Worm (Caenorhabditis elegans) whole organism, L1 larva: ENCODE results near the gene dnj-19.

Experiments
- aly-2 ChIP-seq: fragments of 150-350 bp; optimal IDR thresholded peaks from 2 replicates; lab custom pipeline; 2014; ENCODE audit warnings: missing biosample characterization, missing genetic modification characterization
- ama-1 ChIP-seq: fragments of 150-350 bp; optimal IDR thresholded peaks from 2 replicates; lab custom pipeline; 2014
- ceh-63 ChIP-seq: fragments of 200-800 bp; sonication (Bioruptor generic); optimal IDR thresholded peaks from 2 replicates; lab custom pipeline; 2018; ENCODE audit warnings: mild to moderate bottlenecking, missing genetic modification characterization, missing compliant biosample characterization
- dsc-1 ChIP-seq: sonication (generic microtip); optimal IDR thresholded peaks from 2 replicates; lab custom pipeline; 2016; ENCODE audit warnings: mild to moderate bottlenecking, missing genetic modification characterization, missing compliant biosample characterization
- egl-27 ChIP-seq, 2 experiments: fragments of 150-350 bp in 1 of 2; sonication (generic microtip); optimal IDR thresholded peaks; 3 replicates each; lab custom pipeline; 2017 to 2018; ENCODE audit warnings: missing biosample characterization in 2 of 2, missing genetic modification characterization in 2 of 2, missing genetic modification reagents in 2 of 2
- elt-2 ChIP-seq: sonication (generic microtip); optimal IDR thresholded peaks from 2 replicates; lab custom pipeline; 2016; ENCODE audit warnings: missing genetic modification characterization, mild to moderate bottlenecking, inconsistent platforms, missing compliant biosample characterization, missing genetic modification reagents
- elt-3 ChIP-seq, 6 experiments: fragments of 150-350 bp in 1 of 6; sonication (generic microtip); optimal IDR thresholded peaks; 2 replicates each; lab custom pipeline; 2017 to 2018; ENCODE audit warnings: missing biosample characterization in 6 of 6, missing genetic modification characterization in 6 of 6, inconsistent platforms in 1 of 6
- ets-5 ChIP-seq: fragments of 200-800 bp; sonication (Bioruptor generic); IDR thresholded peaks from 2 replicates; pipeline ENCODE4 v1.3.6; 2022; ENCODE audit warnings: missing genetic modification characterization, missing compliant biosample characterization
- fkh-10 ChIP-seq: sonication (generic microtip); optimal IDR thresholded peaks from 2 replicates; lab custom pipeline; 2017; ENCODE audit warnings: missing biosample characterization, missing genetic modification reagents, missing genetic modification characterization
- fkh-4 ChIP-seq: sonication (generic microtip); optimal IDR thresholded peaks from 2 replicates; lab custom pipeline; 2016; ENCODE audit warnings: missing compliant biosample characterization, missing genetic modification characterization, borderline replicate concordance
- fos-1 ChIP-seq: fragments of 150-350 bp; optimal IDR thresholded peaks from 2 replicates; lab custom pipeline; 2014; ENCODE audit warnings: missing biosample characterization, missing genetic modification characterization
- grh-1 ChIP-seq: fragments of 200-800 bp; sonication (Bioruptor generic); IDR thresholded peaks from 2 replicates; pipeline ENCODE4 v1.3.6; 2022; ENCODE audit warnings: missing genetic modification reagents, missing genetic modification characterization, missing compliant biosample characterization
- irx-1 ChIP-seq: sonication (generic microtip); optimal IDR thresholded peaks from 2 replicates; lab custom pipeline; 2016; ENCODE audit warnings: missing genetic modification characterization, missing compliant biosample characterization
- isw-1 ChIP-seq: fragments of 200-800 bp; sonication (Bioruptor generic); IDR thresholded peaks from 2 replicates; pipeline ENCODE4 v1.3.6; 2022; ENCODE audit warnings: missing genetic modification characterization, missing compliant biosample characterization
- jun-1 ChIP-seq: fragments of 150-350 bp; optimal IDR thresholded peaks from 2 replicates; lab custom pipeline; 2014; ENCODE audit warnings: missing biosample characterization, missing genetic modification reagents, missing genetic modification characterization
- lin-13 ChIP-seq: fragments of 150-350 bp; optimal IDR thresholded peaks from 2 replicates; lab custom pipeline; 2014; ENCODE audit warnings: missing biosample characterization, missing genetic modification reagents, missing genetic modification characterization
- lin-15B ChIP-seq: fragments of 150-350 bp; sonication (generic microtip); optimal IDR thresholded peaks from 3 replicates; lab custom pipeline; 2014; ENCODE audit warnings: missing biosample characterization, missing genetic modification characterization
- lin-35 ChIP-seq, 2 experiments: fragments of 150-350 bp; optimal IDR thresholded peaks; 2 replicates each; lab custom pipeline; 2014; ENCODE audit warnings: missing biosample characterization in 2 of 2, missing genetic modification characterization in 2 of 2, missing genetic modification reagents in 2 of 2
- mdl-1 ChIP-seq, 2 experiments: fragments of 150-350 bp; optimal IDR thresholded peaks; 2 replicates each; lab custom pipeline; 2014 to 2017; ENCODE audit warnings: missing biosample characterization in 2 of 2, missing genetic modification characterization in 2 of 2, inconsistent platforms in 1 of 2
- nhr-11 ChIP-seq: fragments of 150-350 bp; optimal IDR thresholded peaks from 2 replicates; lab custom pipeline; 2014; ENCODE audit warnings: missing biosample characterization, missing genetic modification characterization
- nhr-20 ChIP-seq: sonication (generic microtip); optimal IDR thresholded peaks from 2 replicates; lab custom pipeline; 2016; ENCODE audit warnings: mild to moderate bottlenecking, missing genetic modification characterization, missing compliant biosample characterization
- nhr-237 ChIP-seq: fragments of 150-350 bp; optimal IDR thresholded peaks from 2 replicates; lab custom pipeline; 2014; ENCODE audit warnings: missing biosample characterization, missing genetic modification characterization
- nhr-76 ChIP-seq: sonication (generic microtip); optimal IDR thresholded peaks from 2 replicates; lab custom pipeline; 2017; ENCODE audit warnings: missing biosample characterization, missing genetic modification characterization
- nhr-77 ChIP-seq: fragments of 150-350 bp; optimal IDR thresholded peaks from 2 replicates; lab custom pipeline; 2014; ENCODE audit warnings: missing biosample characterization, missing genetic modification characterization
- nhr-85 ChIP-seq: sonication (generic microtip); peaks from one replicate; lab custom pipeline; 2016; ENCODE audit warnings: missing genetic modification characterization, inconsistent platforms, missing compliant biosample characterization
- pqm-1 ChIP-seq: sonication (generic microtip); optimal IDR thresholded peaks from 3 replicates; lab custom pipeline; 2017; ENCODE audit warnings: missing biosample characterization, missing genetic modification characterization
- rnt-1 ChIP-seq: sonication (generic microtip); optimal IDR thresholded peaks from 2 replicates; lab custom pipeline; 2016; ENCODE audit warnings: mild to moderate bottlenecking, missing genetic modification characterization, moderate library complexity, missing compliant biosample characterization
- snu-23 ChIP-seq: sonication (generic microtip); optimal IDR thresholded peaks from 2 replicates; lab custom pipeline; 2016; ENCODE audit warnings: missing genetic modification characterization, missing compliant biosample characterization
- sox-4 ChIP-seq: sonication (generic microtip); optimal IDR thresholded peaks from 2 replicates; lab custom pipeline; 2016; ENCODE audit warnings: missing genetic modification characterization, missing compliant biosample characterization
- sptf-1 ChIP-seq: fragments of 150-350 bp; optimal IDR thresholded peaks from 2 replicates; lab custom pipeline; 2014; ENCODE audit warnings: missing biosample characterization, missing genetic modification characterization
- sup-37 ChIP-seq: fragments of 200-800 bp; sonication (Bioruptor generic); optimal IDR thresholded peaks from 2 replicates; lab custom pipeline; 2018; ENCODE audit warnings: mild to moderate bottlenecking, missing genetic modification characterization, missing compliant biosample characterization
- tbx-2 ChIP-seq: sonication (generic microtip); optimal IDR thresholded peaks from 2 replicates; lab custom pipeline; 2016; ENCODE audit warnings: missing genetic modification characterization, missing compliant biosample characterization
- tlp-1 ChIP-seq: fragments of 150-350 bp; optimal IDR thresholded peaks from 2 replicates; lab custom pipeline; 2014; ENCODE audit warnings: missing biosample characterization, missing genetic modification characterization
- unc-30 ChIP-seq: sonication (generic microtip); optimal IDR thresholded peaks from 2 replicates; lab custom pipeline; 2017; ENCODE audit warnings: missing biosample characterization, missing genetic modification characterization
- unc-62 ChIP-seq: fragments of 150-350 bp; optimal IDR thresholded peaks from 2 replicates; lab custom pipeline; 2014; ENCODE audit warnings: missing biosample characterization, missing genetic modification reagents, missing genetic modification characterization
- zag-1 ChIP-seq: fragments of 150-350 bp; optimal IDR thresholded peaks from 2 replicates; lab custom pipeline; 2014; ENCODE audit warnings: missing biosample characterization, missing genetic modification characterization
- ztf-11 ChIP-seq, 2 experiments: sonication (generic microtip); optimal IDR thresholded peaks; 2 replicates each; lab custom pipeline; 2016 to 2017; ENCODE audit warnings: missing genetic modification characterization in 2 of 2, missing biosample characterization in 1 of 2, missing compliant biosample characterization in 1 of 2
- ztf-4 ChIP-seq: fragments of 150-350 bp; optimal IDR thresholded peaks from 2 replicates; lab custom pipeline; 2014; ENCODE audit warnings: missing biosample characterization, missing genetic modification characterization

dnj-19 gene

DNA sequence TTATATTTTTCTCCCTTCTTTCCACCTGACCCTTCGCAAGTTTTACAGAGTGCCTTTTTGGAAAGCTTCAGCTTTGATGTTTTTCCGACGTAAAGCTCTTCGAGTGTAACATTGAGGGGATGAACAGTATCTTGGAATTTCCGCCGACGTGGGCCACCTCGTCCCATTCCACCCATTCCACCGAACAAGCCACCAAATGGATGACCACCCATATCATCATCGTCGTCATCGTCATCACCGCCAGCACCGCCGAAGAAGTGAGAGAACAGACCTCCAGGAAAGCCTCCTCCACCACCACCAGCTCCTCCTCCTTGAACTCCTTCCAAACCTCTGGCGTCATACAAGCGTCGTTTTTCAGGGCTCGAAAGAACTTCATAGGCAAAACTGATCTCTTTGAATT is 362 bp downstream of the dnj-19 start:
- TF ChIP-seq unc-62 (GFP tag; lab: Kevin White, UChicago) (no peak), ztf-11 (tag; optimal IDR thresholded peaks at IDR 0.05; lab: Kevin White, UChicago) (no peak), elt-3 (tag; optimal IDR thresholded peaks at IDR 0.05; lab: Kevin White, UChicago) (no peak), mdl-1 (tag; optimal IDR thresholded peaks at IDR 0.05; lab: Kevin White, UChicago) (no peak), unc-30 (tag; lab: Kevin White, UChicago) (no peak), fos-1 (tag; lab: Kevin White, UChicago) (no peak), isw-1 (no peak), ets-5 (GFP tag; lab: Robert Waterston, UW) (0 out of 2 replicates have a peak, but pooled peaks have one; percentile 41)

- TF ChIP-seq ama-1 (lab: Kevin White, UChicago) (peak; percentile 38), lin-35 (GFP tag; optimal IDR thresholded peaks at IDR 0.05; lab: Kevin White, UChicago) (peak in 1 of 2 experiments; percentile 5), nhr-11 (no peak), egl-27 (tag; optimal IDR thresholded peaks at IDR 0.05; lab: Kevin White, UChicago) (no peak)
Measured at ce11 chrV:5502701-5503100, 2.0 kb downstream of the dnj-19 start.

ce11 chrV:5499475-5499874 is 5.2 kb downstream of the dnj-19 start:
- no peak for TF ChIP-seq unc-62 (GFP tag; lab: Kevin White, UChicago)
- no peak for TF ChIP-seq ceh-63 (GFP tag; lab: Kevin White, UChicago)
- TF ChIP-seq elt-2 (tag; lab: Kevin White, UChicago) = no peak
- no peak for TF ChIP-seq zag-1 (tag; lab: Kevin White, UChicago)
- no peak for TF ChIP-seq nhr-77
- TF ChIP-seq ama-1 (lab: Kevin White, UChicago) = no peak
- no peak for TF ChIP-seq grh-1 (GFP tag; lab: Robert Waterston, UW)
- TF ChIP-seq fkh-4 (tag; lab: Kevin White, UChicago) = no peak
- TF ChIP-seq dsc-1 (tag; lab: Kevin White, UChicago) = no peak
- no peak for TF ChIP-seq snu-23 (GFP tag; lab: Kevin White, UChicago)
- TF ChIP-seq sup-37 = no peak
- no peak for TF ChIP-seq egl-27 (tag; optimal IDR thresholded peaks at IDR 0.05; lab: Kevin White, UChicago)
- TF ChIP-seq lin-15B = no peak
- TF ChIP-seq tbx-2 = no peak

DNA sequence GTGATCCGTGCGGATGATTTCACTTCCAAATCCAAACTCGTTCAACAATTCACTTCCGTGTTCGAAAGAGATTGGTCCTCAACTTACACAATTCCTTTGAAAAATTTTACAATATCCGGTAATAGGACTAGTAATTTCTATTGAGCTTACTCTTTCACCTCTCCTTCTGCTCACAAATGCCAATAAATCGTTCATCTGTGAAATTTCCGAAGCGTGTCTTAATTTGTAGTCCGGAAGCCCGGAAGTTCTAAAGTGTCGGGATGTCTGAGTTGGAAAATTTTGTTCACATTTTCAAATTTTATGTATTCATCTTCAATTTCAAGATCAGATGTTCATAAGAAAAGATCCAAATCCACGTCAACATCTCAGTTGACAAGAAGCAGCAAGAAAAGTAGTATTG is 11.2 kb downstream of the dnj-19 start, which contains the start of gene T05C3.2:
Gene T05C3.2, plus strand, starts transcription at position 301 of the 400 bp plus-strand sequence.
- TF ChIP-seq sptf-1 (tag; lab: Kevin White, UChicago) (no peak), rnt-1 (tag; lab: Kevin White, UChicago) (no peak), sup-37 (no peak), elt-3 (tag; optimal IDR thresholded peaks at IDR 0.05; lab: Kevin White, UChicago) (no peak), dsc-1 (tag; lab: Kevin White, UChicago) (no peak), nhr-237 (no peak), unc-62 (GFP tag; lab: Kevin White, UChicago) (no peak), fkh-10 (GFP tag; lab: Kevin White, UChicago) (no peak), aly-2 (no peak), tlp-1 (tag; lab: Kevin White, UChicago) (no peak)

DNA sequence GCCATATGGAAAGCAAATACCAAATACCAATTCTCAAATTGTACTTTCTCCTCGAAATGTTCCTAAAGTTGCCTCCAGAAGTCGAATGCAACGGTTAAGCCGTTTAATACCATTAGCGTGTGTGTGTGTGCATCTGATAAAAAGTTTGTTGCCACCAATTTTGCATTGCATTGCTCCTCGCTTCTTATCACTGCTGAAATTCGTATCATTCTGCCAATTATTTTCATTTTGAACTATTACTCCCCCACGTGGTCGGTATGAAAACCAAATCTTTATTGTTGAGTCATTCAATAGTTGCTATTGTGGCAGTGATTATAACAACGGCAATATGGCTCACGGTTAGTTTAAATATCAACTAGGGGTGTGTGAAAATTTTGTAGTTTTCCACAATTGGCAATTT is 14.5 kb downstream of the dnj-19 start, which contains the start of gene T05C3.6:
Gene T05C3.6, plus strand, starts transcription at position 241 of the 400 bp plus-strand sequence.
- TF ChIP-seq lin-35 (GFP tag; optimal IDR thresholded peaks at IDR 0.05; lab: Kevin White, UChicago) = peak in 1 of 2 experiments; percentile 19
- no peak for TF ChIP-seq aly-2
- no peak for TF ChIP-seq ztf-4 (tag; lab: Kevin White, UChicago)
- peak; percentile 76 for TF ChIP-seq elt-2 (tag; lab: Kevin White, UChicago)
- TF ChIP-seq nhr-85 (tag; lab: Kevin White, UChicago) = no peak
- TF ChIP-seq nhr-76 (tag; lab: Kevin White, UChicago) = no peak
- TF ChIP-seq sox-4 (tag; lab: Kevin White, UChicago) = no peak
- TF ChIP-seq pqm-1 (tag; lab: Kevin White, UChicago) = no peak
- TF ChIP-seq lin-13 (GFP tag; lab: Kevin White, UChicago) = no peak
- TF ChIP-seq jun-1 (tag; lab: Kevin White, UChicago) = no peak
- TF ChIP-seq irx-1 (tag; lab: Kevin White, UChicago) = no peak
- no peak for TF ChIP-seq nhr-20
- no peak for TF ChIP-seq fos-1 (tag; lab: Kevin White, UChicago)
- TF ChIP-seq ztf-11 (tag; optimal IDR thresholded peaks at IDR 0.05; lab: Kevin White, UChicago) = no peak
